Worm (Caenorhabditis elegans) whole organism, L3 larva: ENCODE measurements around the gene col-120.

Experiments used
- R02D3.7 ChIP-seq: fragments of 150-350 bp; optimal IDR thresholded peaks from 2 replicates; lab custom pipeline; 2014; ENCODE audit warnings: missing biosample characterization, missing genetic modification characterization
- ZK546.5 ChIP-seq: sonication (generic microtip); optimal IDR thresholded peaks from 2 replicates; lab custom pipeline; 2017; ENCODE audit warnings: missing biosample characterization, missing genetic modification characterization
- ama-1 ChIP-seq: fragments of 150-350 bp; optimal IDR thresholded peaks from 2 replicates; lab custom pipeline; 2018
- ceh-16 ChIP-seq: sonication (generic microtip); optimal IDR thresholded peaks from 2 replicates; lab custom pipeline; 2017; ENCODE audit warnings: missing biosample characterization, missing genetic modification characterization
- ceh-82 ChIP-seq: fragments of 150-350 bp; optimal IDR thresholded peaks from 2 replicates; lab custom pipeline; 2014; ENCODE audit warnings: missing biosample characterization, missing genetic modification characterization
- ceh-9 ChIP-seq: sonication (generic microtip); optimal IDR thresholded peaks from 2 replicates; lab custom pipeline; 2018; ENCODE audit warnings: missing biosample characterization, missing genetic modification characterization
- daf-12 ChIP-seq: fragments of 150-350 bp; optimal IDR thresholded peaks from 2 replicates; lab custom pipeline; 2014; ENCODE audit warnings: missing biosample characterization, missing genetic modification reagents, missing genetic modification characterization
- egl-27 ChIP-seq: sonication (generic microtip); optimal IDR thresholded peaks from 4 replicates; lab custom pipeline; 2017; ENCODE audit warnings: missing biosample characterization, missing genetic modification reagents, missing genetic modification characterization
- elt-1 ChIP-seq: fragments of 150-350 bp; optimal IDR thresholded peaks from 2 replicates; lab custom pipeline; 2014; ENCODE audit warnings: missing biosample characterization, missing genetic modification characterization
- elt-3 ChIP-seq, 3 experiments: fragments of 150-350 bp in 1 of 3; sonication (generic microtip) in 2 of 3; optimal IDR thresholded peaks; 2 replicates in 2 of 3; 4 replicates in 1 of 3; lab custom pipeline; 2014 to 2017; ENCODE audit warnings: missing biosample characterization in 3 of 3, missing genetic modification characterization in 3 of 3
- eor-1 ChIP-seq, 2 experiments: fragments of 150-350 bp; optimal IDR thresholded peaks; 2 replicates each; lab custom pipeline; 2014 to 2018; ENCODE audit warnings: missing biosample characterization in 2 of 2, missing genetic modification characterization in 2 of 2
- fkh-2 ChIP-seq: fragments of 150-350 bp; optimal IDR thresholded peaks from 2 replicates; lab custom pipeline; 2014; ENCODE audit warnings: missing biosample characterization, missing genetic modification reagents, missing genetic modification characterization
- fos-1 ChIP-seq: fragments of 150-350 bp; optimal IDR thresholded peaks from 2 replicates; lab custom pipeline; 2014; ENCODE audit warnings: missing biosample characterization, missing genetic modification characterization
- hmg-11 ChIP-seq: sonication (generic microtip); optimal IDR thresholded peaks from 2 replicates; lab custom pipeline; 2016; ENCODE audit warnings: missing genetic modification characterization, missing compliant biosample characterization
- jun-1 ChIP-seq: fragments of 150-350 bp; optimal IDR thresholded peaks from 2 replicates; lab custom pipeline; 2014; ENCODE audit warnings: missing biosample characterization, missing genetic modification reagents, missing genetic modification characterization
- lin-15B ChIP-seq: fragments of 150-350 bp; optimal IDR thresholded peaks from 2 replicates; lab custom pipeline; 2014; ENCODE audit warnings: missing biosample characterization, missing genetic modification characterization
- mdl-1 ChIP-seq: fragments of 150-350 bp; optimal IDR thresholded peaks from 2 replicates; lab custom pipeline; 2014; ENCODE audit warnings: missing biosample characterization, missing genetic modification characterization
- mml-1 ChIP-seq: fragments of 150-350 bp; sonication (generic microtip); optimal IDR thresholded peaks from 3 replicates; lab custom pipeline; 2014; ENCODE audit warnings: missing biosample characterization, missing genetic modification characterization
- nfya-1 ChIP-seq: sonication (generic microtip); optimal IDR thresholded peaks from 2 replicates; lab custom pipeline; 2017; ENCODE audit warnings: missing genetic modification characterization, mild to moderate bottlenecking, missing compliant biosample characterization, antibody characterized with exemption, moderate library complexity; ENCODE audit not compliant: insufficient read depth
- nhr-11 ChIP-seq: fragments of 150-350 bp; optimal IDR thresholded peaks from 2 replicates; lab custom pipeline; 2014; ENCODE audit warnings: missing biosample characterization, missing genetic modification characterization
- nhr-12 ChIP-seq: fragments of 150-350 bp; optimal IDR thresholded peaks from 2 replicates; lab custom pipeline; 2014; ENCODE audit warnings: missing biosample characterization, missing genetic modification characterization
- nhr-23 ChIP-seq: fragments of 150-350 bp; optimal IDR thresholded peaks from 2 replicates; lab custom pipeline; 2014; ENCODE audit warnings: missing biosample characterization, missing genetic modification reagents, missing genetic modification characterization
- nhr-237 ChIP-seq: fragments of 150-350 bp; optimal IDR thresholded peaks from 2 replicates; lab custom pipeline; 2014; ENCODE audit warnings: missing biosample characterization, missing genetic modification characterization
- nhr-25 ChIP-seq: sonication (generic microtip); optimal IDR thresholded peaks from 2 replicates; lab custom pipeline; 2017; ENCODE audit warnings: missing biosample characterization, missing genetic modification characterization
- nhr-28 ChIP-seq: fragments of 150-350 bp; optimal IDR thresholded peaks from 2 replicates; lab custom pipeline; 2014; ENCODE audit warnings: missing biosample characterization, missing genetic modification characterization
- nhr-76 ChIP-seq: fragments of 150-350 bp; sonication (generic microtip); optimal IDR thresholded peaks from 5 replicates; lab custom pipeline; 2014; ENCODE audit warnings: missing biosample characterization, missing genetic modification characterization
- nhr-77 ChIP-seq: fragments of 150-350 bp; optimal IDR thresholded peaks from 2 replicates; lab custom pipeline; 2014; ENCODE audit warnings: missing biosample characterization, missing genetic modification characterization
- pqm-1 ChIP-seq: fragments of 150-350 bp; optimal IDR thresholded peaks from 2 replicates; lab custom pipeline; 2017; ENCODE audit warnings: missing biosample characterization, missing genetic modification characterization, inconsistent platforms
- sea-2 ChIP-seq: fragments of 150-350 bp; sonication (generic microtip); optimal IDR thresholded peaks from 4 replicates; lab custom pipeline; 2014; ENCODE audit warnings: missing biosample characterization, missing genetic modification reagents, missing genetic modification characterization
- skn-1 ChIP-seq: fragments of 150-350 bp; optimal IDR thresholded peaks from 2 replicates; lab custom pipeline; 2014; ENCODE audit warnings: missing biosample characterization, missing genetic modification characterization
- tbx-2 ChIP-seq: sonication (generic microtip); optimal IDR thresholded peaks from 2 replicates; lab custom pipeline; 2016; ENCODE audit warnings: mild to moderate bottlenecking, missing genetic modification characterization, missing compliant biosample characterization
- zag-1 ChIP-seq: fragments of 150-350 bp; optimal IDR thresholded peaks from 2 replicates; lab custom pipeline; 2014; ENCODE audit warnings: missing biosample characterization, missing genetic modification characterization
- ztf-11 ChIP-seq: fragments of 150-350 bp; optimal IDR thresholded peaks from 2 replicates; lab custom pipeline; 2014; ENCODE audit warnings: missing biosample characterization, missing genetic modification characterization
- ztf-4 ChIP-seq: fragments of 150-350 bp; optimal IDR thresholded peaks from 2 replicates; lab custom pipeline; 2014; ENCODE audit warnings: missing biosample characterization, missing genetic modification characterization

Gene col-120

ce11 chrIV:9264513-9264912 lies 2.9 kb upstream of the col-120 start:
- TF ChIP-seq fos-1 (tag; lab: Kevin White, UChicago) (no peak), elt-1 (no peak), ZK546.5 (no peak), lin-15B (tag; lab: Kevin White, UChicago) (no peak), mml-1 (tag; lab: Kevin White, UChicago) (no peak), nhr-237 (tag; lab: Kevin White, UChicago) (no peak), elt-3 (tag; optimal IDR thresholded peaks at IDR 0.05; lab: Kevin White, UChicago) (no peak), nhr-77 (tag; lab: Kevin White, UChicago) (no peak), ceh-9 (tag; lab: Kevin White, UChicago) (no peak), eor-1 (tag; optimal IDR thresholded peaks at IDR 0.05; lab: Kevin White, UChicago) (no peak), ztf-11 (tag; lab: Kevin White, UChicago) (no peak), mdl-1 (tag; lab: Kevin White, UChicago) (no peak), sea-2 (GFP tag; lab: Kevin White, UChicago) (no peak), pqm-1 (tag; lab: Kevin White, UChicago) (no peak), nhr-28 (tag; lab: Kevin White, UChicago) (no peak)

ce11 chrIV:9263812-9264320 lies 2.3 kb upstream of the col-120 start, which contains the start of gene flh-1:
TSS of gene flh-1 (minus strand) at chrIV:9264270.
- TF ChIP-seq ceh-82 (tag; lab: Kevin White, UChicago) (no peak), nfya-1 (tag; lab: Kevin White, UChicago) (no peak), zag-1 (tag; lab: Kevin White, UChicago) (no peak), tbx-2 (tag; lab: Kevin White, UChicago) (no peak)
- TF ChIP-seq, all 47 proteins: peak for 0

ce11 chrIV:9262295-9262694 lies 708 bp upstream of the col-120 start:
- TF ChIP-seq jun-1 (tag; lab: Kevin White, UChicago) (no peak), nhr-76 (tag; lab: Kevin White, UChicago) (no peak), ztf-4 (no peak), R02D3.7 (tag; lab: Kevin White, UChicago) (no peak), nhr-25 (tag; lab: Kevin White, UChicago) (no peak), hmg-11 (tag; lab: Kevin White, UChicago) (no peak)
- TF ChIP-seq, all 47 proteins: peak for 0

ce11 chrIV:9260826-9261225 lies 761 bp downstream of the col-120 start:
- TF ChIP-seq nhr-76 (tag; lab: Kevin White, UChicago), result no peak
- TF ChIP-seq lin-15B (tag; lab: Kevin White, UChicago), result no peak
- TF ChIP-seq pqm-1 (tag; lab: Kevin White, UChicago), result no peak

ce11 chrIV:9260334-9260733 lies 1.3 kb downstream of the col-120 start:
- peak; percentile 4 for TF ChIP-seq ama-1
- TF ChIP-seq egl-27 (tag; lab: Kevin White, UChicago), result no peak
- TF ChIP-seq fkh-2 (tag; lab: Kevin White, UChicago), result no peak
- no peak for TF ChIP-seq nhr-77 (tag; lab: Kevin White, UChicago)
- no peak for TF ChIP-seq nhr-28 (tag; lab: Kevin White, UChicago)
- TF ChIP-seq nhr-12 (tag; lab: Kevin White, UChicago), result no peak
- TF ChIP-seq elt-1, result no peak
- TF ChIP-seq jun-1 (tag; lab: Kevin White, UChicago), result no peak
- no peak for TF ChIP-seq nhr-25 (tag; lab: Kevin White, UChicago)
- TF ChIP-seq daf-12 (tag; lab: Kevin White, UChicago), result no peak
- peak; percentile 34 for TF ChIP-seq nhr-23
- no peak for TF ChIP-seq nhr-11 (tag; lab: Kevin White, UChicago)
- peak; percentile 41 for TF ChIP-seq lin-15B (tag; lab: Kevin White, UChicago)

ce11 chrIV:9259687-9260086 lies 1.9 kb downstream of the col-120 start, which contains the start of gene Y11D7A.10:
TSS of gene Y11D7A.10 (minus strand) at chrIV:9259768.
- TF ChIP-seq skn-1 (tag; lab: Kevin White, UChicago), result peak; percentile 87
- no peak for TF ChIP-seq ceh-16
- TF ChIP-seq, all 47 proteins: peak for 1
